Worm (Caenorhabditis elegans): Measurements from ENCODE around the gene scl-14.

The scl-14 gene

DNA sequence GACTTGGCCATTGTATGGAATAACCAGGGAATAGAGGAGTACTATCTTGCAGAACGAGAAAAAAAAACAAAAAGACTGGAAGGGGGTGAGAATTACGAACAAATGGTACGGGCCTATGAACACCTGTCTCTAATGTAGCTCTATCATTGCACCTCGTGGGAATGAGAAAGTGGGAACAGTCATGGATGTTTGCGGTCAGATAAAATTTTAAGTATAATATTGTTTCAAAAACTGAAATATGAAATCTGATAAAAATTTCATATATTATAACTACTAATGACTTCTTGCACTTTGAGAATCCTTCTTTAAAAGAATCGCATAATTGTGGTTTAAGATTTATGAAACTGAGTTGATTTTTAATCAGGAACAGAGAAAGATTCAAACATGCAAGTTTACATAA lies 28.0 kb downstream of the scl-14 start, which contains the start of gene F58D2.5:
TSS of gene F58D2.5 (minus strand) at position 101 of the 400 bp plus-strand sequence.
- no peak for TF ChIP-seq attf-6 (GFP tag; IDR thresholded peaks at IDR 0.05)
- no peak for TF ChIP-seq athp-1 (tag; optimal IDR thresholded peaks at IDR 0.05)
- no peak for TF ChIP-seq bed-1 (GFP tag; IDR thresholded peaks at IDR 0.05)
- TF ChIP-seq F57A8.1 (GFP tag; optimal IDR thresholded peaks at IDR 0.05): no peak
- TF ChIP-seq T07F8.4 (tag; optimal IDR thresholded peaks at IDR 0.05): no peak
- TF ChIP-seq nfyb-1 (GFP tag; IDR thresholded peaks at IDR 0.05): no peak
- TF ChIP-seq snpc-1.1 (tag; optimal IDR thresholded peaks at IDR 0.05; ENCODE audit: insufficient read depth): no peak
- no peak for TF ChIP-seq B0019.2 (GFP tag; conservative IDR thresholded peaks at IDR 0.05)
- TF ChIP-seq snpc-4 (GFP tag; optimal IDR thresholded peaks at IDR 0.05): no peak
- no peak for TF ChIP-seq snpc-4 (tag; optimal IDR thresholded peaks at IDR 0.05)

DNA sequence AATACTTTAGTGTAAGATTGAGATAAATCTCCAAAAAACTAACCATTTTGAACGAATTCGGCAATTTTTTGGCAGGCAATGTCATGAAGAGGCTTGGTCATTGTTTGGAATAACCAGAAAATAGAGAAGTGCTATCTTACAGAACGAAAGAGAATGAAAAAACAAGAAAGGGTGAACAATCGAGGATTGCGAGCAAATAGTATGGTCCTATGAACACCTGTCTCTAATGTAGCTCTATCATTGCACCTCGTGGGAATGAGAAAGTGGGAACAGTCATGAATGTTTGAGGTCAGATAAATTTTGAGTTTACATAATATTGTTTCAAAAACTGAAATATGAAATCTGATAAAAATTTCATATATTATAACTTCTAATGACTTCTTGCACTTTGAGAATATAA lies 32.0 kb downstream of the scl-14 start, which contains the start of gene C48D1.1:
TSS of gene C48D1.1 (minus strand) at position 101 of the 400 bp plus-strand sequence.
- TF ChIP-seq attf-3 (GFP tag; conservative IDR thresholded peaks at IDR 0.05) (no peak), rec-8 (tag; optimal IDR thresholded peaks at IDR 0.05) (no peak)

DNA sequence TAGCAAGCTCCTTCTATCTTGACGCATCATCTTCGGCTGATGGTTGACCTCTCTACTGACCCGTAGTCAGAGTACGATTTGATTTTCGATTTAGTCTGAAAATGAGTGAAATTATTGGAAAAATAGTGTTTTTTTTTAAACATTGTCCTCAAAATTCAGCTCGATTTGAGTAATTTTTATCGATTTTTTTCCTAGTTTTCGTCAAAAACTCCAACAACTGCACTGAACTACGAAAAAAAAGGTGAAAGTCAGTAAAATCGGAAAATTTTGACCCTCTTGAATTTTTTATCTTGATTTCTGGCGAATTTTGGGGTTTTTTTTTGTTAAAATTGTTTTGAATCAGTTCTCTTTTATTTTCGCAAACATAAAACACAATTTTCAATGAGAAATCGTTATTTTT lies 38.8 kb downstream of the scl-14 start, which contains the start of gene ced-3:
TSS of gene ced-3 (minus strand) at position 101 of the 400 bp plus-strand sequence.
- TF ChIP-seq pbrm-1 (GFP tag; IDR thresholded peaks at IDR 0.05) (no peak), nhr-120 (GFP tag; IDR thresholded peaks at IDR 0.05) (no peak), C17E4.6 (GFP tag; IDR thresholded peaks at IDR 0.05) (no peak), Y53G8AR.9 (GFP tag; conservative IDR thresholded peaks at IDR 0.05) (no peak), Y95B8A.8 (GFP tag; IDR thresholded peaks at IDR 0.05) (no peak), zim-3 (tag; optimal IDR thresholded peaks at IDR 0.05) (no peak), ceh-58 (GFP tag; IDR thresholded peaks at IDR 0.05) (no peak), bed-2 (GFP tag; IDR thresholded peaks at IDR 0.05) (no peak), ztf-28 (GFP tag; IDR thresholded peaks at IDR 0.05) (no peak), Y67H2A.10 (GFP tag; conservative IDR thresholded peaks at IDR 0.05) (no peak), him-1 (tag; optimal IDR thresholded peaks at IDR 0.05) (no peak), aptf-3 (GFP tag; IDR thresholded peaks at IDR 0.05) (no peak)

DNA sequence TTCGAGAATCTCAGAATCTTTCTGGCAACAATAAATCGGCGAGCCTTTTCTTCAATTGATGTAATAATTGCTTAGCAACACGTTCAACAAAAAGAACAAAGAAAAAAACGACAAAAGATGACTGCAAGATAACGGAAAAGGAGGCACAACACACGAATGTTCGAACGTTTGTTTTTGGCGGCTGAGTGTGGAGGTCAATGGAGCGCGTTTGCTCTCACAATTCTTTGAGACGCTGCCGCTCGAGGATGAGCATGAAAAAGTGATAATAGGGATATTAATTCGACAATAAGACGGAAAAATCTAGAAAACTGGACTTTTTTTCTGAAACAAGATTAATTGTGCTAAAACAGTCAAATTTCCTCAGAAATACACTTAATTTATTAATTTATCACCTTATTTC lies 40.6 kb downstream of the scl-14 start:
- TF ChIP-seq B0261.1 (tag; optimal IDR thresholded peaks at IDR 0.05) (no peak), mcd-1 (GFP tag; IDR thresholded peaks at IDR 0.05) (peak; percentile 74), nhr-80 (tag; optimal IDR thresholded peaks at IDR 0.05) (no peak), efl-1 (GFP tag; optimal IDR thresholded peaks at IDR 0.05) (peak; percentile 26)

DNA sequence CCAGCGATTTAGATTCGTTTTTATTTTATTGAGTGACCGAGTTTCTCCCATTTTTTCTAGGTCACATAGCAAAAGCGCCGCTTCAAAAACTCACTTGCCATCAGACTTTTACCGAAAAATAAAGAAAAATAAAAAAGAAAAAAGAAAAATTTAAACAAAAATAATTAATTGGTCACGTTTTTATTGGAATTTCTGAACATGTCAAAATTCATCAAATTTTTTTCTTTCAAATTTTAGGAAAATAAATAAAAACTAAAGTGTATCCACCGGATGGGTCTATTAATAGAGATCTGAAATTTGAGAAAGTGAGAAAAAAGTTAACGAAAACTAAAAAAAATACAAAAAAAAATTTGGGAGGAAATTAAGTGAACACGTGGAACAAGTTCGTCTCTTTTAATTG lies 44.3 kb downstream of the scl-14 start, which contains the start of gene C48D1.9:
TSS of gene C48D1.9 (minus strand) at position 101 of the 400 bp plus-strand sequence.
- TF ChIP-seq F23B12.7 (tag; optimal IDR thresholded peaks at IDR 0.05; ENCODE audit: insufficient read depth) (no peak), Y95B8A.8 (GFP tag; IDR thresholded peaks at IDR 0.05) (no peak), rec-8 (tag; optimal IDR thresholded peaks at IDR 0.05) (no peak), repo-1 (tag; optimal IDR thresholded peaks at IDR 0.05) (no peak), F52B5.7 (tag; optimal IDR thresholded peaks at IDR 0.05) (no peak), bed-2 (GFP tag; IDR thresholded peaks at IDR 0.05) (no peak), B0261.1 (tag; optimal IDR thresholded peaks at IDR 0.05) (no peak), rcor-1 (GFP tag; IDR thresholded peaks at IDR 0.05) (no peak)
